Fruit fly (Drosophila melanogaster): ENCODE data around the gene crq.
A peak's percentile ranks its signal among the peaks of the same experiment; 100 is the strongest.

Gene crq

DNA sequence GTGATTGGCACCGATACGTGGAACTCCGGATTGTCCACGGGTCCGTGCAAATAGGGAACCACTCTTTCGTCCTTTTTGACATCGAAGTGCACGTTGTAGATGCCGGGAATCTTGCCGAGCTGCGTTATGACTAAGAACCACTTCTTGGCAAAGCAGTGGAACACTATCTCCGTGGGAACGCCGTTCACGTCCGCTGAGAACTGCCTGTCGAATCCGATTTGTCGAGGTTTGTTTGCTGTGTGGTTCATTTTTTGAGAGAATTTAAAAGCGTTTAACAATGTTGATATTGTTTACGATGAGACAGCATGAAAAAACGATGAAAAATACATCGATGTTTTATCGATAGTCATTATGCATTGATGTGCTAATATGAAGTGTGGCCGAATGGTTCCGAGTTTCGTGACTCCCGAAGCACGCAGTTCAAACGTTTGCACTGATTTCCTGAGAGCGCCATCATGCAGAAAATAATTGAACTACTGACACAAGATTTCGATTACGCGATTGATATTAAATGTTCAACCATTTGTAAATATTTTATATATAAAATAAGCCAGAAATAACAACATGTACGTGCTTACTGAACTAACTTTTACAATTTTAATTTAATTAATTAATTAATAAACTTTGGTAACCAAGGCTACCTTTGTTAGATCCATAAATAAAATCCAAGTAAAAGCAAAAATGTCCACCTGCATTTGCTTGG lies 31.6 kb downstream of the crq start, which contains the start of the genes CG11885 and CG13692:
Gene CG11885, minus strand, starts transcription at position 332 of the 703 bp plus-strand sequence.
Gene CG13692, plus strand, starts transcription at position 653 of the 703 bp plus-strand sequence.
- peak; percentile 15 for TF ChIP-seq acj6 (GFP tag; optimal IDR thresholded peaks at IDR 0.05)
- peak; percentile 89 for TF ChIP-seq dsx (GFP tag; optimal IDR thresholded peaks at IDR 0.05; ENCODE audit: poor library complexity, severe bottlenecking)
- peak; percentile 24 for TF ChIP-seq topi (GFP tag; optimal IDR thresholded peaks at IDR 0.05)
- peak; percentile 1 for TF ChIP-seq Hr39 (GFP tag; optimal IDR thresholded peaks at IDR 0.05)
- no peak for TF ChIP-seq achi (GFP tag; optimal IDR thresholded peaks at IDR 0.05)
- peak; percentile 58 for TF ChIP-seq Eip78C (GFP tag)
- TF ChIP-seq CG3919 (GFP tag; optimal IDR thresholded peaks at IDR 0.05): peak; percentile 38
- peak; percentile 90 for TF ChIP-seq fkh (GFP tag; optimal IDR thresholded peaks at IDR 0.05)
- no peak for TF ChIP-seq dac (GFP tag; optimal IDR thresholded peaks at IDR 0.05)
- TF ChIP-seq Met (GFP tag; optimal IDR thresholded peaks at IDR 0.05): peak; percentile 5
- peak; percentile 26 for TF ChIP-seq CG1621 (tag; optimal IDR thresholded peaks at IDR 0.05)
- no peak for TF ChIP-seq CG6163 (GFP tag; IDR thresholded peaks at IDR 0.05)
- TF ChIP-seq CG31627 (GFP tag; optimal IDR thresholded peaks at IDR 0.05): peak; percentile 15
- TF ChIP-seq svp (GFP tag): peak; percentile 72
- peak; percentile 78 for TF ChIP-seq vri (GFP tag; optimal IDR thresholded peaks at IDR 0.05)
- no peak for TF ChIP-seq CG4318 (GFP tag; optimal IDR thresholded peaks at IDR 0.05)
- TF ChIP-seq Sox14 (GFP tag; optimal IDR thresholded peaks at IDR 0.05): peak; percentile 43
- peak; percentile 35 for TF ChIP-seq lz (GFP tag; optimal IDR thresholded peaks at IDR 0.05)
- TF ChIP-seq Hr4 (GFP tag; optimal IDR thresholded peaks at IDR 0.05): no peak
- no peak for TF ChIP-seq CG9139 (GFP tag; optimal IDR thresholded peaks at IDR 0.05)
- TF ChIP-seq esn (GFP tag; optimal IDR thresholded peaks at IDR 0.05): peak; percentile 44
- peak; percentile 3 for TF ChIP-seq cyc (GFP tag; optimal IDR thresholded peaks at IDR 0.05)
- no peak for TF ChIP-seq CG11762 (GFP tag; optimal IDR thresholded peaks at IDR 0.05; ENCODE audit: insufficient read depth)

dm6 chr2L:419620-420184 lies 33.1 kb downstream of the crq start, which contains the start of the genes CG13690 and RpLP1:
Gene CG13690, minus strand, starts transcription at chr2L:419652.
Gene RpLP1, plus strand, starts transcription at chr2L:419952.
- peak; percentile 96 for TF ChIP-seq fkh (GFP tag; optimal IDR thresholded peaks at IDR 0.05)
- TF ChIP-seq svp (GFP tag): peak; percentile 59
- TF ChIP-seq CG11902 (GFP tag; optimal IDR thresholded peaks at IDR 0.05): no peak
- TF ChIP-seq lz (GFP tag; optimal IDR thresholded peaks at IDR 0.05): peak; percentile 69
- TF ChIP-seq achi (GFP tag; optimal IDR thresholded peaks at IDR 0.05): peak; percentile 68
- TF ChIP-seq topi (GFP tag; optimal IDR thresholded peaks at IDR 0.05): peak; percentile 73
- TF ChIP-seq vri (GFP tag; optimal IDR thresholded peaks at IDR 0.05): peak; percentile 78
- TF ChIP-seq CG10631 (GFP tag; optimal IDR thresholded peaks at IDR 0.05): no peak
- TF ChIP-seq Eip75B (GFP tag; optimal IDR thresholded peaks at IDR 0.05): peak; percentile 76
- peak; percentile 69 for TF ChIP-seq CG16779 (tag; optimal IDR thresholded peaks at IDR 0.05)
- TF ChIP-seq esn (GFP tag; optimal IDR thresholded peaks at IDR 0.05): peak; percentile 86
- TF ChIP-seq Sox14 (GFP tag; optimal IDR thresholded peaks at IDR 0.05): peak; percentile 66
- peak; percentile 68 for TF ChIP-seq Smox (GFP tag; optimal IDR thresholded peaks at IDR 0.05)
- peak; percentile 61 for TF ChIP-seq OdsH (GFP tag; optimal IDR thresholded peaks at IDR 0.05)
- TF ChIP-seq Sox102F (GFP tag; optimal IDR thresholded peaks at IDR 0.05): peak; percentile 77
- TF ChIP-seq CG15336 (GFP tag; IDR thresholded peaks at IDR 0.05): 0 out of 2 replicates have a peak, but pooled peaks have one; percentile 23
- TF ChIP-seq CG7368 (GFP tag; optimal IDR thresholded peaks at IDR 0.05): peak; percentile 69
- TF ChIP-seq CG6276 (GFP tag; optimal IDR thresholded peaks at IDR 0.05): no peak
- TF ChIP-seq Eip93F (GFP tag; optimal IDR thresholded peaks at IDR 0.05): peak; percentile 4
- peak; percentile 36 for TF ChIP-seq CG11762 (GFP tag; optimal IDR thresholded peaks at IDR 0.05; ENCODE audit: insufficient read depth)
- TF ChIP-seq acj6 (GFP tag; optimal IDR thresholded peaks at IDR 0.05): peak; percentile 61
- peak; percentile 4 to 38 for TF ChIP-seq salr (GFP tag; optimal IDR thresholded peaks at IDR 0.05)
- TF ChIP-seq Sox15 (GFP tag; optimal IDR thresholded peaks at IDR 0.05): no peak
- TF ChIP-seq ss (GFP tag; optimal IDR thresholded peaks at IDR 0.05): peak; percentile 73 to 82
- TF ChIP-seq CG4318 (GFP tag; optimal IDR thresholded peaks at IDR 0.05): no peak
- peak; percentile 94 for TF ChIP-seq Eip78C (GFP tag)
- TF ChIP-seq CG11294 (GFP tag; IDR thresholded peaks at IDR 0.05): no peak
- TF ChIP-seq Hr39 (GFP tag; optimal IDR thresholded peaks at IDR 0.05): peak; percentile 42
- peak; percentile 66 for TF ChIP-seq cyc (GFP tag; optimal IDR thresholded peaks at IDR 0.05)
- no peak for TF ChIP-seq Hr4 (GFP tag; optimal IDR thresholded peaks at IDR 0.05)
- peak; percentile 48 for TF ChIP-seq dac (GFP tag; optimal IDR thresholded peaks at IDR 0.05)
- TF ChIP-seq CG6163 (GFP tag; IDR thresholded peaks at IDR 0.05): peak; percentile 49
- TF ChIP-seq CG9139 (GFP tag; optimal IDR thresholded peaks at IDR 0.05): peak; percentile 64
- peak; percentile 43 for TF ChIP-seq CG10669 (GFP tag; optimal IDR thresholded peaks at IDR 0.05)
- TF ChIP-seq dsx (GFP tag; optimal IDR thresholded peaks at IDR 0.05; ENCODE audit: poor library complexity, severe bottlenecking): peak; percentile 19
- no peak for TF ChIP-seq Lpt (GFP tag; optimal IDR thresholded peaks at IDR 0.05)
- TF ChIP-seq CG1621 (tag; optimal IDR thresholded peaks at IDR 0.05): peak; percentile 63
- peak; percentile 74 for TF ChIP-seq pdm3 (GFP tag; optimal IDR thresholded peaks at IDR 0.05)
- peak; percentile 39 for TF ChIP-seq Ets96B (tag; optimal IDR thresholded peaks at IDR 0.05)
- TF ChIP-seq CG31627 (GFP tag; optimal IDR thresholded peaks at IDR 0.05): peak; percentile 42
- TF ChIP-seq Hr38 (GFP tag; optimal IDR thresholded peaks at IDR 0.05): no peak
- peak; percentile 76 for TF ChIP-seq Met (GFP tag; optimal IDR thresholded peaks at IDR 0.05)

Measured in whole organism, prepupa.